Worm (Caenorhabditis elegans) whole organism, L4/young adult: ENCODE results near the gene col-89.
A peak's percentile ranks its signal among the peaks of the same experiment; 100 is the strongest.

Experiments used
- W03F9.2 ChIP-seq: fragments of 150-350 bp; optimal IDR thresholded peaks from 2 replicates; lab custom pipeline; 2014; ENCODE audit warnings: missing biosample characterization, missing genetic modification characterization
- dao-5 ChIP-seq: sonication (generic microtip); optimal IDR thresholded peaks from 2 replicates; lab custom pipeline; 2016; ENCODE audit warnings: missing genotype, missing genetic modification characterization, moderate library complexity, missing compliant biosample characterization
- him-1 ChIP-seq: sonication (generic microtip); optimal IDR thresholded peaks from 2 replicates; lab custom pipeline; 2016; ENCODE audit warnings: missing genotype, missing genetic modification reagents, missing genetic modification characterization, missing compliant biosample characterization

col-89 gene

DNA sequence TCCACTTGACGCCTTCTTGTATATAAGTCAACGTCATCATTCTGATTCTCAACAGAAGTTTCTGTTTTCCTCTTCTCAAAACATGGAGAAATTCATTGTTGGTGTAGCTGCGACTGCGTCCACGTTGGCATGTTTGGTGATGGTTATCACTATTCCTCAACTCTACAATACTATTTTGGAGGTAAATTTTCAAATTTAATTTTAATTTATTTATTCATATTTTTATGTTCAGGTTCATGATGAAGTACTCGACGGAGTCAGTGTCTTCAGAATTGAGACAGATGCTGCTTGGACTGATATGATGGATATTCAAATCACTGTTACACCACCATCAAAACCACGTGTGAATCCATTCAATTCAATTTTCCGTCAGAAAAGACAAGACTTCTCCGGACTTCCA, at the start of gene col-89:
Gene col-89, plus strand, starts transcription at position 19 of the 400 bp plus-strand sequence.
- TF ChIP-seq dao-5 (no peak), him-1 (tag; lab: Kevin White, UChicago) (no peak), W03F9.2 (tag; lab: Kevin White, UChicago) (no peak)

DNA sequence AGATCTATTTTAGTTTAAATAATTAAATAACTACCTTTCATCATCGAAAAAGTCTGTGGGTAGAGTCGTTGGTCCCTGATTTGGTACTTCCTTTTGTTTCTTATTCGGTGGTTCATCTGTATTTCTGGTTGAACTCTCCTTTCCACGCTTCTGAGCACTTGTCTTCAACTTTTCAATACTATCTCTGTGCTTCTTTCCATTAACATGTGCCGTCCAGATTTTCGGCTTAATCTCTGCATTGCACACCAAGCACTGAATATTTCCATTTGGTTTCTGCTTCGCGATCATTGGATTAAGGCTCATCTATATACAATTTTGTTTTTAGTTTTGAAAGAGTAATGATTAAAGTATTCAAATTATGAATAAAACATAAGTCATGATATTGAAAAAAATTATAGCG, 48.0 kb upstream of the col-89 start, which contains the start of gene sel-13:
Gene sel-13, minus strand, starts transcription at position 303 of the 400 bp plus-strand sequence.
- no peak for TF ChIP-seq him-1 (tag; lab: Kevin White, UChicago)

DNA sequence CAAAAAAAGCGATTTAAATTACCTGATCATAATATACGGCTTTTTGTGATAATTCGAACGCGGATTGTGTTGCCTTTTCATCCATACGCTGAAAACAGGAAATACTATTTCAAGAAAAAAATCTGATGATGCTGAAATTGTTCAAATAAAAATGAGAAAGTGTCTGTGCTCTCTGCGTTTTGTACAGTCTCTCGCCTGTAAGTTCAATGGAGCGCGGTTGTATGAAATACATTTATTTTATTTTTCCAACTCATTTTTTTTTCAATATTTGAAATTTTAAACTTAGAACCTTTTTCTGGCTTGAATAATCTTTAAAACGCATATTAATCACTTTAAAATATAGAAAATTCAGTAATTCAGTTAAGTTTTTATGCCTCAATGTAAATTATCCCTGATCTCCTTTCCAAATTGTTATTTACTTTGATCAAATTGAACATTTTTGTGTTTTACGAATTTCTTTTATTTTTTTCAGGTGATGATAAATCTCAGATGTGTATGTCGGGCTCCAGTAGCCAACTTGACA, 43.9 kb upstream of the col-89 start, which contains the start of the genes clp-2 and mrpl-16:
Gene clp-2, minus strand, starts transcription at position 94 of the 523 bp plus-strand sequence.
Gene mrpl-16, plus strand, starts transcription at position 473 of the 523 bp plus-strand sequence.
- TF ChIP-seq him-1 (tag; lab: Kevin White, UChicago) (no peak), W03F9.2 (tag; lab: Kevin White, UChicago) (peak; percentile 35)

ce11 chrIII:4705207-4705606, 42.7 kb upstream of the col-89 start, which contains the start of gene pgap-2:
Gene pgap-2 (plus strand): TSS chrIII:4705507.
- no peak for TF ChIP-seq him-1 (tag; lab: Kevin White, UChicago)
- no peak for TF ChIP-seq W03F9.2 (tag; lab: Kevin White, UChicago)
- no peak for TF ChIP-seq dao-5

DNA sequence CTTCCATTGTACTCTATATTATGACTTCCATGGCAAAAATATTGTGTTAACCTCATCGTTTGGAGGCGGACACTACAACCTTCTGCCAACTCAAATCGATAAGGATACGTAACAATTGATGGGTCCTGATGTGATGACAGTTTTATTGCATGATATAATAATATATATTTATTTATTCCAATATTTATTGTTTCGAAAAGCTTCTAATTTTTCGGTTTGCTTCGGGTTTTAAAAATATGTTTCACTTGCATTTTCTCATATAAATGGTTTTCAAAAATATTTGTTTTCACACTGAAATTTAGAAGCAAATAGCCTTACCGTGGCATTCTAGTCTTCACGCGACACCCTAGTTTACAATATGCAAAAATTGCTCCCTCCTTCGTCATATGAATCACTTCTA, 41.2 kb upstream of the col-89 start, which contains the start of gene T04A8.13:
Gene T04A8.13, plus strand, starts transcription at position 301 of the 400 bp plus-strand sequence.
- TF ChIP-seq him-1 (tag; lab: Kevin White, UChicago) (no peak), W03F9.2 (tag; lab: Kevin White, UChicago) (no peak), dao-5 (no peak)

ce11 chrIII:4708909-4709308, 39.0 kb upstream of the col-89 start, which contains the start of gene T04A8.18:
Gene T04A8.18 (plus strand): TSS chrIII:4709209.
- TF ChIP-seq him-1 (tag; lab: Kevin White, UChicago), result no peak
- TF ChIP-seq dao-5, result no peak
- no peak for TF ChIP-seq W03F9.2 (tag; lab: Kevin White, UChicago)

ce11 chrIII:4715088-4715487, 32.8 kb upstream of the col-89 start, which contains the start of gene him-18:
Gene him-18 (minus strand): TSS chrIII:4715188.
- TF ChIP-seq dao-5 (no peak), him-1 (tag; lab: Kevin White, UChicago) (no peak), W03F9.2 (tag; lab: Kevin White, UChicago) (no peak)

DNA sequence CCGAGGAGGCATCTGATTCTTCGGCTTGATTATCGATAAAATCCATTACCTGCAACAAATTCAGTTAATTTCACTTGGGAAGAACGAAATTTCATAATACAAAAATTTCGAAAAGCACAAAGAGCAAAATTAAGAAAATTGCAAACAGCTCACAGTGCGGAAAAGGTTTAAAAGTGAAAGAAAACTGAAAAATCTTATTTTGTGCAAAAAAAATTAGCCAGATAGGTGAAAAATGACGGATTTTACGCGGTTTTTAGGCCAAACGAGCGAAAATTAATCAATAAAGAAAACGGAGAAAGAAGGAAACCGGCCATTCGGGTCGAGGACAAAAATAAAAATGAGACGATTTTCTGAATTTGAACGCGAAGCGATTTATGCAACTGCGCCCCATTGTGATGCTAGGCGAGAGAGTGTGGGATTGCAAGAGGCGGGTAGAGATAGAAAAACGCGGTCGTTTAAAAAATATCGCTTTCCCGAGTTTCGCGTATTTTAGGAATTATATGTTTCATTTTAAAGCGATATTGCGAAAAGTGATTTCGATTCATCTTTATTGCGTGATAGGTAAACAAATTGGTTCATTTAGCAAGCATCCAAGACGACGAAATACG, 27.2 kb upstream of the col-89 start, which contains the start of gene emb-5:
Gene emb-5, minus strand, starts transcription at position 51 of the 608 bp plus-strand sequence.
- TF ChIP-seq him-1 (tag; lab: Kevin White, UChicago) (no peak), dao-5 (no peak), W03F9.2 (tag; lab: Kevin White, UChicago) (no peak)

DNA sequence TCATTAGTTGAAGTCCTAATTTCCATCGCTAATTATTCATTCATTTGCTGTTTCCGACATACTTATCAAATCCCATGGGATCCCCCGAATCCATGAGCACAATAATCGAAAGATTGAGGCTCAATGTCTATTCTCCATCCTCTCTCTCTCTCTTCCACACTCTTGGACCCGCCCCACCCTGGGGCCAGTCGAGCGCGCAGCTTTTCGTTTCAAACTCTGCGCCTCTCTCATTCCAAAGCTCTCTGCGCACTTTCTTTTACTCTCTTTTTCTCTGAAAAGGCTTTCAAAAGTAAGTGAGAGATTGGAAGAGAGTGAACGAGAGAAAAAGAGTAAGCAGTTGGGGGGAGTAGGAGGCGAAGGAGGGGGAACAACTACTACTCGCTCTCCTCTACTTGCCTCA, 26.2 kb upstream of the col-89 start, which contains the start of gene acy-1:
Gene acy-1, plus strand, starts transcription at position 346 of the 400 bp plus-strand sequence.
- TF ChIP-seq dao-5 (no peak), him-1 (tag; lab: Kevin White, UChicago) (peak; percentile 70)

DNA sequence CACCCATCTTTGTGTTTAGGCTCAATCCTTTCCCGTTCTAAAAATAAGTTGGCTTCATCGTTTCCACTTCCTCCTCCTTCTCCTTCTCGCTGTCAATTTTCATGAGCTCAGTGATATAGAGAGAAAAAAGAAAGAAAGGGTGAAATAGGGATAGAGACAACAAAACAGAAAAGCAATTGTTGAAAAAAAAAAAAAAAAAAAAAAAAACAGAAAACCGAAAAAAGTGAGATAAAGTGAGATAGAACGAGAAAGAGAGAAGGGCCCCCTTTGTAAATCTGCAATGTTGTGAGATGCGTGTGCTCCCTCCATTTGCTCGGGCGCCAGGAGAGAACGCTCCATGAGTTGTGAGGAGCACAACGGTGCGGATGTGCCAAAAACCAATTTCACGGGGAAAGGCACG, 24.0 kb upstream of the col-89 start:
- TF ChIP-seq W03F9.2 (tag; lab: Kevin White, UChicago) (no peak), him-1 (tag; lab: Kevin White, UChicago) (peak; percentile 13)

DNA sequence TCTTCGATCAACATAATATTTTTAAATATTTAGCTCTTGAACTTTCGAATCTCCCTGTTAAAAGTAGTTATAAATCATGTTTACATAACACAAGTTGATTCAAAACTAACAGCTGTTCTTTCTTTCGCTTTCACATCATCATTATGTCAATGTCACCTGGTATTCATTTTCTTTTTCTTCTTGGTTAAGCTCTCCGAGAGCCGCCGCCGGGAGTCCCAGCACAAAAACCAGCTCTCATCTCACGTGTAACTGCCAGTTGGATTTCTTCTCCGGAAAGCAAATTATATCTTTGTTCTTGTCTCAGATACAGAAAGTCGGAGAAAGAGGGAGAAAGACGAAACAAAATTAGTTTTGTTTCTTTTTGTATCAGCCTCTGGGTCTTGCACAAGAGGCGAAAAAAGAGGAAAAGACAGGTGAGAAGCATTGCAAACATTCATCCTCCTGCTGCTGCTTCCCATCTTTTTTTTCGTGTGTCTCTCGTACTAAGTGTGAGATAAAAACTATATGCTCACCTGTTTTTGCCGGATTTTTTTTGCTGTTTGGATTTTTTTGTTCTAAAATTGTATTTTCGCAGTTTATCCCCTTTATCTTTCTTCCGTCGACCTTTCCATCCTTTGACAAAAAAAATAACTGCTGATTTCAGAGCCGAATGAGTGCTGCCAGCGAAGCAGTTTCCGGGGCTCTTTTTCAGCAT, 16.5 kb upstream of the col-89 start, which contains the start of gene F17C8.3:
Gene F17C8.3, plus strand, starts transcription at position 644 of the 694 bp plus-strand sequence.
- no peak for TF ChIP-seq him-1 (tag; lab: Kevin White, UChicago)
- TF ChIP-seq W03F9.2 (tag; lab: Kevin White, UChicago), result no peak

ce11 chrIII:4734056-4734455, 13.9 kb upstream of the col-89 start, which contains the start of gene F17C8.9:
Gene F17C8.9 (plus strand): TSS chrIII:4734356.
- no peak for TF ChIP-seq him-1 (tag; lab: Kevin White, UChicago)
- TF ChIP-seq W03F9.2 (tag; lab: Kevin White, UChicago), result no peak
- no peak for TF ChIP-seq dao-5

DNA sequence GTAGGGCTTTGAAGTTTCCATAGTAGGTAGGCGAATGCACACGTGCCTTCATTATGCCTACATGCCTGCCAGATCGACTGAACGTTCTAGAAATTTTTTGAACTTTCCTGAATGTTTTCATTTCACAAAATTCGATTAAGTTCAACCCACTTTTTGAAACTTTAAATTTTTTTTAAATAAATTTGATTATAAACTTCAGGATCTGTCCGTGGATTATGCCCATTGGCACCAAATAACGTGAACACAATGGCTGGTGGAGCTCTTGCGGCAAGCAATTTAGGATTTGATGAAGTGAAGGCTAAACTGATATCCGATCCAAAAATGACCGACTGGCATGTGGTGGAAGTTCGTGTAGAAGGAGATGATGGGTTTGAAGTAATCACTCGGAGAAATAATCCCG, 12.5 kb upstream of the col-89 start, which contains the start of gene F17C8.7:
Gene F17C8.7, plus strand, starts transcription at position 301 of the 400 bp plus-strand sequence.
- TF ChIP-seq W03F9.2 (tag; lab: Kevin White, UChicago), result no peak
- TF ChIP-seq him-1 (tag; lab: Kevin White, UChicago), result no peak
- TF ChIP-seq dao-5, result no peak
